Worm (Caenorhabditis elegans): ENCODE measurements around the gene K02H11.4.

DNA sequence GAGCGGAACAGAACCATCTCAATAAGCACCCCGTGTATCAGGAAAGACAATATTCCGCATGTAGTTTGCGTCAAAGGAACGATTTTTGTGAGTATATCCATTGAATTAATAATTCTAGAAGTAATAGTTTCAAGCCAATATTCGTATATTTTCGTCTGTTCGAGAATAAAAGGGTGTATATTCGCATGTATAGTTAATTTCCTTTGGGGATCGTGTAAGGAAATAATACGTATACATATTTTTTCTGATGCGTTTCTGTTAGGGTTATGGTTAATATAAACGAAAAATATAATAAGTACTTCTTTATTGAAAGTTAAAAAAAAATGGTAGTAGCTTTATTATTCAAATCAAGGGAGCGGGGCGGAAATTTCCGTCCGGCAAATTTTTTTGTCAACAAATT is 3.1 kb downstream of the K02H11.4 start, which contains the start of gene str-236:
- TF ChIP-seq pha-4 (tag; optimal IDR thresholded peaks at IDR 0.05) (no peak), lin-40 (tag; optimal IDR thresholded peaks at IDR 0.05) (no peak), K11D2.4 (GFP tag; IDR thresholded peaks at IDR 0.05) (no peak), B0261.1 (tag; optimal IDR thresholded peaks at IDR 0.05) (no peak), mxl-1 (tag; optimal IDR thresholded peaks at IDR 0.05) (no peak), hlh-26 (GFP tag; conservative IDR thresholded peaks at IDR 0.05) (no peak), ceh-40 (GFP tag; IDR thresholded peaks at IDR 0.05) (no peak), cebp-2 (GFP tag; IDR thresholded peaks at IDR 0.05) (no peak), nfyb-1 (GFP tag; IDR thresholded peaks at IDR 0.05) (no peak)

All from whole organism, young adult.